Worm (Caenorhabditis elegans): ENCODE measurements around the gene set-16.

set-16 gene

DNA sequence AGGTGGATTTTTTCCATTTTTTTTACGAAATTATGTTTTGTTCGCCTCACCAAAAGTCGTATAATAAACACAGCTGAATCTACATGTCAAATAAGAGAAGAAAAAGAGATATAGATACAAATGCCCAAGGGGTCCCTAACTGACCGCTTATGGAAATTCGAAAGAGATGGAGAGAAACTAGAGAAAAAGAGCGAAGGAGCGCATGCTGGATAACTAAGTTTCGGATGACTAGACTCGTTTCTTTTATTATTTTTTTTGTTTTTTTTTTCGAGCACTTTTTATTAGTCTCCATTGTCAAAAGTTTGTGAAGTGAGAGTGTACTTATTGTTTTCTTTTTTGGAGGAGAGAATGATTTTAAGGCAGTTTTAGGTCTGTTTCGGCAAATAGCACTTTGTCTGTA lies 6.0 kb upstream of the set-16 start:
- TF ChIP-seq daf-12 (tag; optimal IDR thresholded peaks at IDR 0.05): no peak
- TF ChIP-seq skn-1 (tag; optimal IDR thresholded peaks at IDR 0.05): no peak
- no peak for TF ChIP-seq jun-1 (tag; optimal IDR thresholded peaks at IDR 0.05)
- peak; percentile 62 for TF ChIP-seq fkh-10 (GFP tag; optimal IDR thresholded peaks at IDR 0.05)
- TF ChIP-seq egl-27 (tag; optimal IDR thresholded peaks at IDR 0.05): no peak
- no peak for TF ChIP-seq sea-2 (GFP tag; optimal IDR thresholded peaks at IDR 0.05)
- TF ChIP-seq mml-1 (tag; optimal IDR thresholded peaks at IDR 0.05): no peak
- peak; percentile 44 for TF ChIP-seq nfya-1 (tag; optimal IDR thresholded peaks at IDR 0.05; ENCODE audit: insufficient read depth)
- TF ChIP-seq aly-2 (tag; optimal IDR thresholded peaks at IDR 0.05): no peak
- no peak for TF ChIP-seq lin-15B (tag; optimal IDR thresholded peaks at IDR 0.05)
- TF ChIP-seq tbx-2 (tag; optimal IDR thresholded peaks at IDR 0.05): no peak
- no peak for TF ChIP-seq R02D3.7 (tag; optimal IDR thresholded peaks at IDR 0.05)
- TF ChIP-seq nhr-77 (tag; optimal IDR thresholded peaks at IDR 0.05): no peak
- TF ChIP-seq unc-39 (tag; optimal IDR thresholded peaks at IDR 0.05): no peak
- no peak for TF ChIP-seq nhr-12 (tag; optimal IDR thresholded peaks at IDR 0.05)
- no peak for TF ChIP-seq ceh-9 (tag; optimal IDR thresholded peaks at IDR 0.05)
- TF ChIP-seq egl-5 (tag; optimal IDR thresholded peaks at IDR 0.05): no peak
- TF ChIP-seq ceh-16 (tag; optimal IDR thresholded peaks at IDR 0.05): no peak

DNA sequence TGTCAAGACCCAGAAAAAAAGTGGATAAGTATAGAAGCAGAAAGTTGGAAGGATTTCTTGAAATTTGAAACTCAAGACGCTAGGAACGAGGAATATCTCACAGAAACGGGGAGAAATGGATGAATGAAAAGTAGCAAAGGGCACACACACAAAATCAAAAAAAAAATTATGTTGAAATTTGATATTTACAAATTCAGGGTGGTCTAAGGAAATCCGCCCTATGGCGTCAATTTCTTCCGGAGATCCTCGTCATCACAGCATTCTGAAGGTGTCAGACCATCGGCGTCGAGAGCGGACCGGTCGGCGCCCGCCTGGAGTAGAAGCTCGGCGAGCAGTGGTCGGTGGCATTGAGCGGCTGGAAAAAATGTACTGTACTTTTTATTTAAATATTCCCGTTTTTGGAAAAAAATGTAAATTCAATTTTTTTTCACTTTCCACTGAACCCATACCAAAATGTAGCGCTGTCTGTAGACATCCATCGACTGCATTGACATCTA lies 3.7 kb upstream of the set-16 start:
- TF ChIP-seq mdl-1 (tag; optimal IDR thresholded peaks at IDR 0.05) (no peak), ceh-28 (tag; optimal IDR thresholded peaks at IDR 0.05) (no peak), lin-39 (tag; optimal IDR thresholded peaks at IDR 0.05) (no peak), lin-15B (tag; optimal IDR thresholded peaks at IDR 0.05) (no peak), aly-2 (tag; optimal IDR thresholded peaks at IDR 0.05) (no peak), unc-39 (tag; optimal IDR thresholded peaks at IDR 0.05) (no peak)

DNA sequence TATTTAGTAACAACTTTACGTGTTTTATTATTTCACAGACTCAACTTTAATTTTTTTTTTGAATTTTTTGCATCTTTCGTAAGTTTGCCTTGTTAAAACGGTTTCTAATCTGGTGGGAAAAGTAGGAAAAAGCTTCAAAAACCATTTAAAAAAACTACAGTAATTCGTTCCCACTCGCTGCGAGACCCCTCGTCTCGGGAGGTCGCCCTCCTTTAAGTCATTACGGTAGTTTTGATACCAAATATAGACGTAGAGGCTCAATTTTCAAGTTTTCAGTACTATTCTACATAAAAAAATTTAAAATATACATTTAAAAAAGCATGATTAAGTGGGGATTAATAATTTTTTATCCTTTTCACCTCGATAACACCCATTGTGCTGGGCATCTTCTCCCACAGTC lies 2.8 kb upstream of the set-16 start:
- TF ChIP-seq fkh-10 (GFP tag; optimal IDR thresholded peaks at IDR 0.05) (no peak), elt-2 (tag; optimal IDR thresholded peaks at IDR 0.05) (no peak), nhr-12 (tag; optimal IDR thresholded peaks at IDR 0.05) (no peak), lin-39 (tag; optimal IDR thresholded peaks at IDR 0.05) (no peak), R02D3.7 (tag; optimal IDR thresholded peaks at IDR 0.05) (no peak), ceh-9 (tag; optimal IDR thresholded peaks at IDR 0.05) (no peak), ceh-16 (tag; optimal IDR thresholded peaks at IDR 0.05) (no peak), egl-5 (tag; optimal IDR thresholded peaks at IDR 0.05) (no peak), elt-3 (tag; optimal IDR thresholded peaks at IDR 0.05) (no peak), aly-2 (tag; optimal IDR thresholded peaks at IDR 0.05) (no peak)

DNA sequence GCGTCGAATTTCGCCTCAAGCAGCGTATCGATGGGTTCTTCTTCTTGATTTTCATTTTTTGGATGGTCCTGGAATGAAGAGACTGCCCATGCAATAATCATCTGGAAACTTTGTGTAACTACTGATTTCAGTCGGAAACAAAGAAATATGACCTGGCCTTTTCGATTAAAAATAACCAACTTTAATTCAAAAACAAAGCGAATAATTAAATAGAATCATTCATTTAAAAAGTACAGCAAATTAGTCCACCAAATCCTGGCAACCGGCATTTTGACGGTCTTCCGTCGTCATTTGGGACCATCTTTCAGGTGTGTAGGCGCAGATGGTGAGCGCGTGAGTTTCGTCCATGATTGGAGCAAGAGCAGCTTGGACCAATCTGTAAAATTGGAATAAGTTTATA lies 2.1 kb upstream of the set-16 start, which contains the start of gene acbp-5:
acbp-5 (minus strand) TSS at position 101 of the 400 bp plus-strand sequence.
- no peak for TF ChIP-seq nhr-28 (tag; optimal IDR thresholded peaks at IDR 0.05)
- no peak for TF ChIP-seq mdl-1 (tag; optimal IDR thresholded peaks at IDR 0.05)
- no peak for TF ChIP-seq ama-1 (optimal IDR thresholded peaks at IDR 0.05)
- no peak for TF ChIP-seq ztf-4 (tag; optimal IDR thresholded peaks at IDR 0.05)
- TF ChIP-seq nhr-67 (tag; optimal IDR thresholded peaks at IDR 0.05): no peak
- no peak for TF ChIP-seq aly-2 (tag; optimal IDR thresholded peaks at IDR 0.05)
- TF ChIP-seq nhr-23 (tag; optimal IDR thresholded peaks at IDR 0.05): no peak
- no peak for TF ChIP-seq ztf-11 (tag; optimal IDR thresholded peaks at IDR 0.05)
- no peak for TF ChIP-seq tbx-2 (tag; optimal IDR thresholded peaks at IDR 0.05)
- no peak for TF ChIP-seq zag-1 (tag; optimal IDR thresholded peaks at IDR 0.05)
- TF ChIP-seq pha-4 (tag; optimal IDR thresholded peaks at IDR 0.05): no peak
- TF ChIP-seq unc-62 (GFP tag; optimal IDR thresholded peaks at IDR 0.05): no peak
- no peak for TF ChIP-seq egl-27 (tag; optimal IDR thresholded peaks at IDR 0.05)
- no peak for TF ChIP-seq nhr-237 (tag; optimal IDR thresholded peaks at IDR 0.05)
- no peak for TF ChIP-seq ceh-9 (tag; optimal IDR thresholded peaks at IDR 0.05)
- no peak for TF ChIP-seq fkh-2 (tag; optimal IDR thresholded peaks at IDR 0.05)
- TF ChIP-seq jun-1 (tag; optimal IDR thresholded peaks at IDR 0.05): no peak
- TF ChIP-seq skn-1 (tag; optimal IDR thresholded peaks at IDR 0.05): no peak
- TF ChIP-seq eor-1 (tag; optimal IDR thresholded peaks at IDR 0.05): no peak

DNA sequence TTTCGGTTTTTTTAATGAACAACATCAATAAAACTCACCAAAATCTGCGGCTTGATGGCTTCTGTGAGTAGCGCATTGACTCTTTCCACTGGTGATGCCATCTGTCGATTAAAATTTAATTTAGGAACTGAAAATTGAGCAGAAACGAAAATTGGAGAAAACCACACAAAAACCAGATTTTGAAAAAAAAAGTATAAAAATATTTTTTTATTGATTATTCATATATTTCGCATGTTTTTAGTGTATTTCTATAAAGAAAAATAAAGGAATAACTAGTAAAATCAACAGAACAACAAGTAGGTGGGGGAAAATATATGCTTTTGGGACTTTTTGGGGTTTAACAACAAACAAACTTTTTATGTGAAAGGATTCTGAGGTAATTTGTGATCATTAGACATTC lies 1.5 kb upstream of the set-16 start, which contains the start of gene T12D8.10:
T12D8.10 (minus strand) TSS at position 101 of the 400 bp plus-strand sequence.
- no peak for TF ChIP-seq elt-3 (tag; optimal IDR thresholded peaks at IDR 0.05)
- no peak for TF ChIP-seq nhr-23 (tag; optimal IDR thresholded peaks at IDR 0.05)
- TF ChIP-seq egl-27 (tag; optimal IDR thresholded peaks at IDR 0.05): no peak
